Worm (Caenorhabditis elegans): Measurements from ENCODE around the gene K09F6.11.

DNA sequence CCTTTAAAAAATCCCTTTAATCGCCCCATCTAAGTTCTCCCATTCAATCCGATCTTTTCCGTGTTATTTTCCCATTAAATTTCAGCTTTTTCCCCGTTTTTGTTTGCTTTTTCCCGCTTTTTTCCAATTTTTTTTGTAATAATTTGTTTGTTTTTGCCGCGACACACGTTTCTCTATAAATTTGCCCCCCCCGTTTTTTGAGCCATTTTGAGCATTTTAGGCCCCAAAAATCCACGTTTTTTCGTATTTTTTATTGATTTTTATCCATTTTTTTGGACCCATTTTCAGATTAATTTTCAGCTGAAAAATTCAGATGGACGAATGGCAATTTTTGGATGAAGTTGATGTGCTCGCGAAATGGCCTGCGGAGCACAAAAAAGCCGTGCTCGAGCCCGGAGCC lies 36.6 kb upstream of the K09F6.11 start, which contains the start of gene F54A3.2:
- TF ChIP-seq dao-5 (tag; optimal IDR thresholded peaks at IDR 0.05): no peak
- TF ChIP-seq him-1 (tag; optimal IDR thresholded peaks at IDR 0.05): no peak
- no peak for TF ChIP-seq W03F9.2 (tag; optimal IDR thresholded peaks at IDR 0.05)
